Worm (Caenorhabditis elegans) whole organism, young adult: ENCODE measurements around the gene srh-42.

ENCODE experiments used
- B0261.1 ChIP-seq: sonication (generic microtip); optimal IDR thresholded peaks from 2 replicates; lab custom pipeline; 2016; ENCODE audit warnings: mild to moderate bottlenecking, missing genetic modification characterization, moderate library complexity, missing compliant biosample characterization
- F22D6.2 ChIP-seq: sonication (generic microtip); optimal IDR thresholded peaks from 2 replicates; lab custom pipeline; 2016; ENCODE audit warnings: mild to moderate bottlenecking, missing genetic modification characterization, missing compliant biosample characterization
- F23B12.7 ChIP-seq: sonication (generic microtip); optimal IDR thresholded peaks from 2 replicates; lab custom pipeline; 2017; ENCODE audit warnings: missing genetic modification characterization, mild to moderate bottlenecking, missing compliant biosample characterization, antibody characterized with exemption, moderate library complexity; ENCODE audit not compliant: insufficient read depth
- F33H1.4 ChIP-seq: fragments of 200-800 bp; sonication (Bioruptor generic); IDR thresholded peaks from 2 replicates; pipeline ENCODE4 v1.3.6; 2022; ENCODE audit warnings: missing genetic modification reagents, missing genetic modification characterization, missing compliant biosample characterization
- F49E8.2 ChIP-seq: sonication (generic microtip); optimal IDR thresholded peaks from 3 replicates; lab custom pipeline; 2017; ENCODE audit warnings: missing genetic modification characterization, mild to moderate bottlenecking, missing compliant biosample characterization, antibody characterized with exemption, moderate library complexity; ENCODE audit not compliant: insufficient read depth
- F52B5.7 ChIP-seq: sonication (generic microtip); optimal IDR thresholded peaks from 2 replicates; lab custom pipeline; 2016; ENCODE audit warnings: mild to moderate bottlenecking, missing genetic modification characterization, missing compliant biosample characterization
- F57C9.4 ChIP-seq: sonication (generic microtip); optimal IDR thresholded peaks from 2 replicates; lab custom pipeline; 2017; ENCODE audit warnings: mild to moderate bottlenecking, missing genetic modification characterization, missing compliant biosample characterization
- Y53F4B.3 ChIP-seq: fragments of 200-800 bp; sonication (Bioruptor generic); IDR thresholded peaks from 2 replicates; pipeline ENCODE4 v1.3.6; 2022; ENCODE audit warnings: missing genetic modification reagents, missing genetic modification characterization, missing compliant biosample characterization
- aptf-2 ChIP-seq: fragments of 200-800 bp; sonication (Bioruptor generic); conservative IDR thresholded peaks from 2 replicates; pipeline ENCODE4 v1.3.6; 2022; ENCODE audit warnings: missing genetic modification reagents, missing genetic modification characterization, missing compliant biosample characterization
- athp-1 ChIP-seq: sonication (generic microtip); optimal IDR thresholded peaks from 2 replicates; lab custom pipeline; 2017; ENCODE audit warnings: mild to moderate bottlenecking, missing genetic modification characterization, missing compliant biosample characterization
- ceh-27 ChIP-seq: fragments of 200-800 bp; sonication (Bioruptor generic); optimal IDR thresholded peaks from 2 replicates; lab custom pipeline; 2018; ENCODE audit warnings: mild to moderate bottlenecking, missing genetic modification characterization, moderate library complexity, missing compliant biosample characterization
- ceh-40 ChIP-seq: fragments of 200-800 bp; sonication (Bioruptor generic); IDR thresholded peaks from 2 replicates; pipeline ENCODE4 v1.3.6; 2022; ENCODE audit warnings: missing genetic modification characterization, missing compliant biosample characterization
- ceh-58 ChIP-seq: fragments of 200-800 bp; sonication (Bioruptor generic); IDR thresholded peaks from 2 replicates; pipeline ENCODE4 v1.3.6; 2022; ENCODE audit warnings: missing genetic modification characterization, missing compliant biosample characterization
- die-1 ChIP-seq: sonication (generic microtip); optimal IDR thresholded peaks from 2 replicates; lab custom pipeline; 2016; ENCODE audit warnings: missing genotype, mild to moderate bottlenecking, missing genetic modification characterization, missing compliant biosample characterization
- dpff-1 ChIP-seq: sonication (generic microtip); optimal IDR thresholded peaks from 2 replicates; lab custom pipeline; 2017; ENCODE audit warnings: mild to moderate bottlenecking, missing genetic modification characterization, missing compliant biosample characterization
- gei-17 ChIP-seq: fragments of 200-800 bp; sonication (Bioruptor generic); optimal IDR thresholded peaks from 2 replicates; lab custom pipeline; 2018; ENCODE audit warnings: mild to moderate bottlenecking, missing genetic modification characterization, missing compliant biosample characterization
- hlh-12 ChIP-seq: sonication (generic microtip); optimal IDR thresholded peaks from 2 replicates; lab custom pipeline; 2016; ENCODE audit warnings: missing genetic modification characterization, missing compliant biosample characterization
- hlh-26 ChIP-seq: fragments of 200-800 bp; sonication (Bioruptor generic); conservative IDR thresholded peaks from 2 replicates; pipeline ENCODE4 v1.3.6; 2022; ENCODE audit warnings: missing genetic modification reagents, missing genetic modification characterization, missing compliant biosample characterization
- hrde-1 ChIP-seq: sonication (generic microtip); optimal IDR thresholded peaks from 2 replicates; lab custom pipeline; 2016; ENCODE audit warnings: missing genetic modification characterization, mild to moderate bottlenecking, missing compliant biosample characterization, moderate library complexity, missing genotype, missing genetic modification reagents, borderline replicate concordance
- hsf-1 ChIP-seq: fragments of 200-800 bp; sonication (Bioruptor generic); IDR thresholded peaks from 2 replicates; pipeline ENCODE4 v1.3.6; 2022; ENCODE audit warnings: missing genetic modification reagents, missing genetic modification characterization, missing compliant biosample characterization
- lin-40 ChIP-seq: sonication (generic microtip); optimal IDR thresholded peaks from 2 replicates; lab custom pipeline; 2016; ENCODE audit warnings: missing genetic modification characterization, mild to moderate bottlenecking, missing compliant biosample characterization, missing genotype, missing genetic modification reagents
- lin-54 ChIP-seq: fragments of 200-800 bp; sonication (Bioruptor generic); optimal IDR thresholded peaks from 2 replicates; lab custom pipeline; 2018; ENCODE audit warnings: mild to moderate bottlenecking, missing genetic modification characterization, missing compliant biosample characterization
- lir-1 ChIP-seq: fragments of 200-800 bp; sonication (Bioruptor generic); conservative IDR thresholded peaks from 2 replicates; pipeline ENCODE4 v1.3.6; 2022; ENCODE audit warnings: missing genetic modification reagents, missing genetic modification characterization, missing compliant biosample characterization
- madf-6 ChIP-seq: fragments of 200-800 bp; sonication (Bioruptor generic); IDR thresholded peaks from 2 replicates; pipeline ENCODE4 v1.3.6; 2022; ENCODE audit warnings: missing genetic modification reagents, missing genetic modification characterization, missing compliant biosample characterization
- madf-8 ChIP-seq: fragments of 200-800 bp; sonication (Bioruptor generic); conservative IDR thresholded peaks from 2 replicates; pipeline ENCODE4 v1.3.6; 2022; ENCODE audit warnings: missing genetic modification reagents, missing genetic modification characterization, missing compliant biosample characterization
- nfyb-1 ChIP-seq: fragments of 200-800 bp; sonication (Bioruptor generic); IDR thresholded peaks from 2 replicates; pipeline ENCODE4 v1.3.6; 2022; ENCODE audit warnings: missing genetic modification reagents, missing genetic modification characterization, missing compliant biosample characterization
- nhr-120 ChIP-seq: fragments of 200-800 bp; sonication (Bioruptor generic); IDR thresholded peaks from 2 replicates; pipeline ENCODE4 v1.3.6; 2022; ENCODE audit warnings: missing genetic modification characterization, missing compliant biosample characterization
- nhr-27 ChIP-seq: fragments of 200-800 bp; sonication (Bioruptor generic); optimal IDR thresholded peaks from 2 replicates; lab custom pipeline; 2018; ENCODE audit warnings: mild to moderate bottlenecking, missing genetic modification characterization, moderate library complexity, missing compliant biosample characterization
- nhr-80 ChIP-seq: sonication (generic microtip); optimal IDR thresholded peaks from 2 replicates; lab custom pipeline; 2016; ENCODE audit warnings: missing genetic modification characterization, missing compliant biosample characterization
- nhr-90 ChIP-seq: sonication (generic microtip); optimal IDR thresholded peaks from 2 replicates; lab custom pipeline; 2016; ENCODE audit warnings: missing genotype, mild to moderate bottlenecking, missing genetic modification characterization, missing compliant biosample characterization
- pha-4 ChIP-seq: fragments of 150-350 bp; sonication (generic microtip); optimal IDR thresholded peaks from 2 replicates; lab custom pipeline; 2014; ENCODE audit warnings: missing biosample characterization, missing genetic modification reagents, missing genetic modification characterization
- repo-1 ChIP-seq: sonication (generic microtip); optimal IDR thresholded peaks from 2 replicates; lab custom pipeline; 2017; ENCODE audit warnings: mild to moderate bottlenecking, missing genetic modification characterization, missing compliant biosample characterization
- tbp1 ChIP-seq: fragments of 200-800 bp; sonication (Bioruptor generic); optimal IDR thresholded peaks from 2 replicates; lab custom pipeline; 2018; ENCODE audit warnings: mild to moderate bottlenecking, missing genetic modification characterization, missing compliant biosample characterization
- tlf-1 ChIP-seq: fragments of 200-800 bp; sonication (Bioruptor generic); optimal IDR thresholded peaks from 2 replicates; lab custom pipeline; 2018; ENCODE audit warnings: mild to moderate bottlenecking, missing genetic modification characterization, missing compliant biosample characterization
- unc-130 ChIP-seq: sonication (generic microtip); optimal IDR thresholded peaks from 2 replicates; lab custom pipeline; 2016; ENCODE audit warnings: missing genetic modification reagents, missing genetic modification characterization, missing compliant biosample characterization
- unc-62 ChIP-seq: fragments of 150-350 bp; optimal IDR thresholded peaks from 2 replicates; lab custom pipeline; 2014; ENCODE audit warnings: missing biosample characterization, missing genetic modification reagents, missing genetic modification characterization
- xnd-1 ChIP-seq: sonication (generic microtip); optimal IDR thresholded peaks from 2 replicates; lab custom pipeline; 2016; ENCODE audit warnings: missing genotype, missing genetic modification reagents, missing genetic modification characterization, missing compliant biosample characterization
- zim-3 ChIP-seq: sonication (generic microtip); optimal IDR thresholded peaks from 2 replicates; lab custom pipeline; 2017; ENCODE audit warnings: mild to moderate bottlenecking, missing genetic modification characterization, moderate library complexity, missing compliant biosample characterization
- ztf-25 ChIP-seq: fragments of 200-800 bp; sonication (Bioruptor generic); IDR thresholded peaks from 2 replicates; pipeline ENCODE4 v1.3.6; 2022; ENCODE audit warnings: missing genetic modification reagents, missing genetic modification characterization, missing compliant biosample characterization
- ztf-26 ChIP-seq: sonication (generic microtip); optimal IDR thresholded peaks from 2 replicates; lab custom pipeline; 2017; ENCODE audit warnings: missing genetic modification characterization, missing compliant biosample characterization
- ztf-28 ChIP-seq: fragments of 200-800 bp; sonication (Bioruptor generic); IDR thresholded peaks from 2 replicates; pipeline ENCODE4 v1.3.6; 2022; ENCODE audit warnings: missing genetic modification reagents, missing genetic modification characterization, missing compliant biosample characterization
- ztf-6 ChIP-seq: fragments of 200-800 bp; sonication (Bioruptor generic); IDR thresholded peaks from 2 replicates; pipeline ENCODE4 v1.3.6; 2022; ENCODE audit warnings: missing genetic modification reagents, missing genetic modification characterization, missing compliant biosample characterization

Gene srh-42

ce11 chrII:14312182-14312581, 23.3 kb upstream of the srh-42 start (continued):
- TF ChIP-seq madf-8 (GFP tag; lab: Robert Waterston, UW) (peak; percentile 81), hlh-12 (no peak), hsf-1 (no peak), lir-1 (GFP tag; lab: Robert Waterston, UW) (no peak), F52B5.7 (no peak), B0261.1 (tag; lab: Kevin White, UChicago) (no peak), nfyb-1 (no peak), ztf-26 (tag; lab: Kevin White, UChicago) (no peak), athp-1 (tag; lab: Kevin White, UChicago) (no peak), hlh-26 (GFP tag; lab: Robert Waterston, UW) (no peak), ceh-58 (GFP tag; lab: Robert Waterston, UW) (no peak), tbp1 (GFP tag; lab: Kevin White, UChicago) (peak; percentile 9), dpff-1 (tag; lab: Kevin White, UChicago) (no peak), F33H1.4 (GFP tag; lab: Robert Waterston, UW) (peak; percentile 93), Y53F4B.3 (GFP tag; lab: Robert Waterston, UW) (no peak), F23B12.7 (no peak), tlf-1 (no peak), xnd-1 (tag; lab: Kevin White, UChicago) (peak; percentile 78), repo-1 (tag; lab: Kevin White, UChicago) (no peak), F57C9.4 (tag; lab: Kevin White, UChicago) (no peak), nhr-120 (GFP tag; lab: Robert Waterston, UW) (no peak), madf-6 (peak; percentile 94), lin-54 (GFP tag; lab: Kevin White, UChicago) (peak; percentile 38), die-1 (tag; lab: Kevin White, UChicago) (no peak), zim-3 (no peak), unc-62 (GFP tag; lab: Kevin White, UChicago) (no peak), ztf-6 (GFP tag; lab: Robert Waterston, UW) (no peak), hrde-1 (tag; lab: Kevin White, UChicago) (no peak), lin-40 (no peak), ztf-25 (GFP tag; lab: Robert Waterston, UW) (no peak), pha-4 (no peak), ceh-40 (no peak), ceh-27 (GFP tag; lab: Kevin White, UChicago) (no peak), aptf-2 (GFP tag; lab: Robert Waterston, UW) (no peak), nhr-90 (tag; lab: Kevin White, UChicago) (no peak), F49E8.2 (tag; lab: Kevin White, UChicago) (peak; percentile 50), gei-17 (GFP tag; lab: Kevin White, UChicago) (no peak), unc-130 (GFP tag; lab: Kevin White, UChicago) (no peak), nhr-27 (no peak), F22D6.2 (tag; lab: Kevin White, UChicago) (no peak), nhr-80 (tag; lab: Kevin White, UChicago) (no peak), ztf-28 (GFP tag; lab: Robert Waterston, UW) (no peak)
